Worm (Caenorhabditis elegans) whole organism, L4/young adult: ENCODE data around the gene lgc-29.

Source experiments
- W03F9.2 ChIP-seq: fragments of 150-350 bp; optimal IDR thresholded peaks from 2 replicates; lab custom pipeline; 2014; ENCODE audit warnings: missing biosample characterization, missing genetic modification characterization
- dao-5 ChIP-seq: sonication (generic microtip); optimal IDR thresholded peaks from 2 replicates; lab custom pipeline; 2016; ENCODE audit warnings: missing genotype, missing genetic modification characterization, moderate library complexity, missing compliant biosample characterization

- TF ChIP-seq W03F9.2 (tag; lab: Kevin White, UChicago) (no peak), dao-5 (tag; lab: Kevin White, UChicago) (no peak)
Observed at ce11 chrV:4189618-4190017, 50.8 kb downstream of the lgc-29 start.
